Fruit fly (Drosophila melanogaster) whole organism, embryonic: Measurements from ENCODE around the gene pros.

ENCODE experiments used
- B-H2 ChIP-seq: fragments of 200-800 bp; sonication (Bioruptor generic); optimal IDR thresholded peaks from 2 replicates; lab custom pipeline; 2018; ENCODE audit warnings: missing biosample characterization, mild to moderate bottlenecking, missing genetic modification characterization
- CG1024 ChIP-seq: fragments of 200-800 bp; sonication (Bioruptor generic); IDR thresholded peaks from 2 replicates; pipeline ENCODE4 v1.3.6; 2022; ENCODE audit warnings: missing biosample characterization, missing genetic modification characterization
- CG10267 ChIP-seq: fragments of 200-800 bp; sonication (Bioruptor generic); optimal IDR thresholded peaks from 2 replicates; lab custom pipeline; 2018; ENCODE audit warnings: missing biosample characterization, mild to moderate bottlenecking, missing genetic modification characterization, moderate library complexity
- CG11085 ChIP-seq: fragments of 200-800 bp; sonication (Bioruptor generic); IDR thresholded peaks from 2 replicates; pipeline ENCODE4 v1.3.6; 2022; ENCODE audit warnings: missing biosample characterization, missing genetic modification characterization
- CG11398 ChIP-seq: fragments of 200-800 bp; sonication (Bioruptor generic); optimal IDR thresholded peaks from 2 replicates; lab custom pipeline; 2016; ENCODE audit warnings: missing biosample characterization, missing genetic modification characterization
- CG12659 ChIP-seq: fragments of 200-800 bp; sonication (Bioruptor generic); optimal IDR thresholded peaks from 3 replicates; lab custom pipeline; 2017; ENCODE audit warnings: mild to moderate bottlenecking, missing biosample characterization, missing genetic modification reagents, missing genetic modification characterization
- CG15514 ChIP-seq: fragments of 200-800 bp; sonication (Bioruptor generic); optimal IDR thresholded peaks from 3 replicates; lab custom pipeline; 2017; ENCODE audit warnings: missing biosample characterization, missing genetic modification characterization, mild to moderate bottlenecking, moderate library complexity, missing genetic modification reagents
- CG2120 ChIP-seq: fragments of 200-800 bp; sonication (Bioruptor generic); optimal IDR thresholded peaks from 3 replicates; lab custom pipeline; 2016; ENCODE audit warnings: missing biosample characterization, missing genetic modification characterization
- CG30020 ChIP-seq: fragments of 200-800 bp; optimal IDR thresholded peaks from 2 replicates; lab custom pipeline; 2019; ENCODE audit warnings: missing biosample characterization, mild to moderate bottlenecking, missing genetic modification characterization, moderate library complexity
- CG3995 ChIP-seq: fragments of 200-800 bp; sonication (Bioruptor generic); optimal IDR thresholded peaks from 3 replicates; lab custom pipeline; 2016; ENCODE audit warnings: missing biosample characterization, missing genetic modification characterization
- CG8290 ChIP-seq, 3 experiments: fragments of 200-800 bp; sonication (Bioruptor generic); optimal IDR thresholded peaks; 2 replicates each; lab custom pipeline; 2016 to 2019; ENCODE audit warnings: missing biosample characterization in 3 of 3, missing genetic modification characterization in 3 of 3, mild to moderate bottlenecking in 2 of 3, moderate library complexity in 1 of 3
- CG9817 ChIP-seq: fragments of 200-800 bp; sonication (Bioruptor generic); optimal IDR thresholded peaks from 2 replicates; lab custom pipeline; 2018; ENCODE audit warnings: missing biosample characterization, mild to moderate bottlenecking, missing genetic modification characterization, moderate library complexity
- CHES-1-like ChIP-seq: fragments of 200-800 bp; sonication (Bioruptor generic); optimal IDR thresholded peaks from 2 replicates; lab custom pipeline; 2016; ENCODE audit warnings: missing biosample characterization, missing genetic modification characterization
- CoRest ChIP-seq: fragments of 200-800 bp; sonication (Bioruptor generic); optimal IDR thresholded peaks from 3 replicates; lab custom pipeline; 2018; ENCODE audit warnings: missing biosample characterization, mild to moderate bottlenecking, missing genetic modification characterization, moderate library complexity
- Dad ChIP-seq: fragments of 200-800 bp; sonication (Bioruptor generic); optimal IDR thresholded peaks from 3 replicates; lab custom pipeline; 2016; ENCODE audit warnings: missing biosample characterization, missing genetic modification characterization
- Dp ChIP-seq: fragments of 200-800 bp; sonication (Bioruptor generic); optimal IDR thresholded peaks from 2 replicates; lab custom pipeline; 2018; ENCODE audit warnings: missing biosample characterization, mild to moderate bottlenecking, missing genetic modification characterization, moderate library complexity
- Dref ChIP-seq: fragments of 200-800 bp; sonication (Bioruptor generic); IDR thresholded peaks from 2 replicates; pipeline ENCODE4 v1.3.6; 2022; ENCODE audit warnings: missing biosample characterization, missing genetic modification characterization
- E2f2 ChIP-seq: fragments of 200-800 bp; sonication (Bioruptor generic); IDR thresholded peaks from 2 replicates; pipeline ENCODE4 v1.3.6; 2022; ENCODE audit warnings: missing biosample characterization, missing genetic modification characterization
- Ets65A ChIP-seq: fragments of 200-800 bp; sonication (Bioruptor generic); peaks from one replicate; lab custom pipeline; 2016; ENCODE audit warnings: missing biosample characterization, missing genetic modification characterization
- Fer1 ChIP-seq: fragments of 200-800 bp; sonication (Bioruptor generic); optimal IDR thresholded peaks from 2 replicates; lab custom pipeline; 2017; ENCODE audit warnings: missing biosample characterization, mild to moderate bottlenecking, missing genetic modification characterization
- H2.0 ChIP-seq: fragments of 200-800 bp; sonication (Bioruptor generic); IDR thresholded peaks from 2 replicates; pipeline ENCODE4 v1.3.6; 2022; ENCODE audit warnings: missing biosample characterization, missing genetic modification characterization
- HLH4C ChIP-seq: fragments of 200-800 bp; sonication (Bioruptor generic); IDR thresholded peaks from 3 replicates; pipeline ENCODE4 v1.3.6; 2022; ENCODE audit warnings: missing biosample characterization, missing genetic modification characterization; ENCODE audit not compliant: partially characterized antibody
- HmgZ ChIP-seq: fragments of 200-800 bp; sonication (Bioruptor generic); optimal IDR thresholded peaks from 2 replicates; lab custom pipeline; 2018; ENCODE audit warnings: missing biosample characterization, mild to moderate bottlenecking, missing genetic modification characterization
- MBD-R2 ChIP-seq: fragments of 200-800 bp; sonication (Bioruptor generic); IDR thresholded peaks from 2 replicates; pipeline ENCODE4 v1.3.6; 2022; ENCODE audit warnings: missing biosample characterization, missing genetic modification characterization
- MESR4 ChIP-seq: fragments of 200-800 bp; sonication (Bioruptor generic); optimal IDR thresholded peaks from 2 replicates; lab custom pipeline; 2018; ENCODE audit warnings: missing biosample characterization, mild to moderate bottlenecking, missing genetic modification characterization, moderate library complexity
- MTF-1 ChIP-seq: fragments of 200-800 bp; sonication (Bioruptor generic); optimal IDR thresholded peaks from 2 replicates; lab custom pipeline; 2018; ENCODE audit warnings: missing biosample characterization, mild to moderate bottlenecking, missing genetic modification characterization, borderline replicate concordance
- Mad ChIP-seq: fragments of 200-800 bp; sonication (Bioruptor generic); optimal IDR thresholded peaks from 2 replicates; lab custom pipeline; 2016; ENCODE audit warnings: missing biosample characterization, missing genetic modification characterization
- Med ChIP-seq: fragments of 200-800 bp; sonication (Bioruptor generic); peaks from one replicate; lab custom pipeline; 2016; ENCODE audit warnings: missing biosample characterization, missing genetic modification characterization, mild to moderate bottlenecking, inconsistent platforms, moderate library complexity
- PHDP ChIP-seq: fragments of 200-800 bp; sonication (Bioruptor generic); optimal IDR thresholded peaks from 3 replicates; lab custom pipeline; 2018; ENCODE audit warnings: missing biosample characterization, mild to moderate bottlenecking, missing genetic modification characterization, moderate library complexity
- Taf1 ChIP-seq: fragments of 200-800 bp; sonication (Bioruptor generic); IDR thresholded peaks from 2 replicates; pipeline ENCODE4 v1.3.6; 2022; ENCODE audit warnings: missing biosample characterization, missing genetic modification characterization
- YL-1 ChIP-seq: fragments of 200-800 bp; sonication (Bioruptor generic); optimal IDR thresholded peaks from 3 replicates; lab custom pipeline; 2017; ENCODE audit warnings: missing biosample characterization, mild to moderate bottlenecking, missing genetic modification characterization
- ara ChIP-seq: fragments of 200-800 bp; sonication (Bioruptor generic); IDR thresholded peaks from 2 replicates; pipeline ENCODE4 v1.3.6; 2022; ENCODE audit warnings: missing biosample characterization, missing genetic modification characterization
- cato ChIP-seq: fragments of 200-800 bp; sonication (Bioruptor generic); optimal IDR thresholded peaks from 2 replicates; lab custom pipeline; 2016; ENCODE audit warnings: missing biosample characterization, missing genetic modification characterization, borderline replicate concordance
- chinmo ChIP-seq: fragments of 200-800 bp; sonication (Bioruptor generic); IDR thresholded peaks from 4 replicates; pipeline ENCODE4 v1.3.6; 2022; ENCODE audit warnings: missing biosample characterization, missing genetic modification characterization; ENCODE audit not compliant: partially characterized antibody
- ci ChIP-seq: fragments of 200-800 bp; sonication (Bioruptor generic); IDR thresholded peaks from 3 replicates; pipeline ENCODE4 v1.3.6; 2022; ENCODE audit warnings: missing biosample characterization, missing genetic modification characterization
- crp ChIP-seq, 2 experiments: fragments of 200-800 bp; sonication (Bioruptor generic); optimal IDR thresholded peaks; 2 replicates in 1 of 2; 3 replicates in 1 of 2; lab custom pipeline; 2017; ENCODE audit warnings: missing biosample characterization in 2 of 2, missing genetic modification characterization in 2 of 2, mild to moderate bottlenecking in 1 of 2, moderate library complexity in 1 of 2
- insv ChIP-seq, 2 experiments: fragments of 200-800 bp; sonication (Bioruptor generic); optimal IDR thresholded peaks; 3 replicates each; lab custom pipeline; 2016 to 2018; ENCODE audit warnings: missing biosample characterization in 2 of 2, missing genetic modification characterization in 2 of 2
- kni ChIP-seq: fragments of 200-800 bp; sonication (Bioruptor generic); optimal IDR thresholded peaks from 3 replicates; lab custom pipeline; 2017; ENCODE audit warnings: mild to moderate bottlenecking, missing biosample characterization, missing genetic modification reagents, missing genetic modification characterization
- knrl ChIP-seq: fragments of 200-800 bp; sonication (Bioruptor generic); IDR thresholded peaks from 3 replicates; pipeline ENCODE4 v1.3.6; 2022; ENCODE audit warnings: missing biosample characterization, missing genetic modification characterization; ENCODE audit not compliant: partially characterized antibody
- lilli ChIP-seq: fragments of 200-800 bp; sonication (Bioruptor generic); optimal IDR thresholded peaks from 3 replicates; lab custom pipeline; 2016; ENCODE audit warnings: missing biosample characterization, missing genetic modification characterization
- nom ChIP-seq: fragments of 200-800 bp; sonication (Bioruptor generic); optimal IDR thresholded peaks from 2 replicates; lab custom pipeline; 2017; ENCODE audit warnings: missing biosample characterization, missing genetic modification characterization, mild to moderate bottlenecking, moderate library complexity, missing genetic modification reagents
- pzg ChIP-seq: fragments of 200-800 bp; sonication (Bioruptor generic); optimal IDR thresholded peaks from 3 replicates; lab custom pipeline; 2018; ENCODE audit warnings: missing biosample characterization, mild to moderate bottlenecking, missing genetic modification characterization, moderate library complexity
- repo ChIP-seq: fragments of 200-800 bp; sonication (Bioruptor generic); optimal IDR thresholded peaks from 2 replicates; lab custom pipeline; 2016; ENCODE audit warnings: missing biosample characterization, missing genetic modification characterization
- sim ChIP-seq: fragments of 200-800 bp; sonication (Bioruptor generic); IDR thresholded peaks from 2 replicates; pipeline ENCODE4 v1.3.6; 2022; ENCODE audit warnings: missing biosample characterization, missing genetic modification characterization
- sisA ChIP-seq: fragments of 200-800 bp; sonication (Bioruptor generic); IDR thresholded peaks from 2 replicates; pipeline ENCODE4 v1.3.6; 2022; ENCODE audit warnings: missing biosample characterization, missing genetic modification characterization
- sob ChIP-seq: fragments of 200-800 bp; sonication (Bioruptor generic); IDR thresholded peaks from 2 replicates; pipeline ENCODE4 v1.3.6; 2022; ENCODE audit warnings: missing biosample characterization, missing genetic modification characterization
- ssp ChIP-seq: fragments of 200-800 bp; sonication (Bioruptor generic); IDR thresholded peaks from 2 replicates; pipeline ENCODE4 v1.3.6; 2022; ENCODE audit warnings: missing biosample characterization, missing genetic modification characterization

The pros gene

dm6 chr3R:11429814-11430213 lies 101.5 kb downstream of the pros start, which contains the start of gene Dtd:
TSS of gene Dtd (plus strand) at chr3R:11430061.
- no peak for TF ChIP-seq CG1024 (GFP tag; lab: Robert Waterston, UW)
- 0 out of 4 replicates have a peak, but pooled peaks have one; percentile 22 for TF ChIP-seq chinmo (GFP tag; lab: Robert Waterston, UW)
- TF ChIP-seq MBD-R2 (GFP tag; lab: Robert Waterston, UW): peak; percentile 41; the same call in 1 of the 2 replicates
- TF ChIP-seq HLH4C (GFP tag; lab: Robert Waterston, UW): 0 out of 3 replicates have a peak, but pooled peaks have one; percentile 24
- peak; percentile 85 for TF ChIP-seq Dp (GFP tag; lab: Kevin White, UChicago)
- TF ChIP-seq ara (GFP tag; lab: Robert Waterston, UW): no peak
- no peak for TF ChIP-seq CG9817
- TF ChIP-seq E2f2 (GFP tag; lab: Robert Waterston, UW): peak; percentile 86
- TF ChIP-seq Taf1 (GFP tag; lab: Robert Waterston, UW): peak; percentile 16; the same call in 1 of the 2 replicates
- peak; percentile 28 for TF ChIP-seq B-H2
- peak; percentile 21 for TF ChIP-seq Fer1 (GFP tag; lab: Kevin White, UChicago)
- TF ChIP-seq HmgZ: peak; percentile 24
- TF ChIP-seq CG2120 (GFP tag; lab: Kevin White, UChicago): peak; percentile 30
- TF ChIP-seq lilli: peak; percentile 16
- peak; percentile 73 for TF ChIP-seq CG10267
- TF ChIP-seq pzg (GFP tag; lab: Kevin White, UChicago): peak; percentile 25
- no peak for TF ChIP-seq CG11085 (GFP tag; lab: Robert Waterston, UW)
- TF ChIP-seq Med (GFP tag; lab: Kevin White, UChicago): peak; percentile 71
- TF ChIP-seq YL-1: peak; percentile 7
- TF ChIP-seq sob: 0 out of 2 replicates have a peak, but pooled peaks have one; percentile 8
- TF ChIP-seq MESR4 (GFP tag; lab: Kevin White, UChicago): peak; percentile 27
- TF ChIP-seq CG12659 (GFP tag; lab: Kevin White, UChicago): peak; percentile 24
- peak; percentile 1 for TF ChIP-seq CG15514 (GFP tag; lab: Kevin White, UChicago)
- TF ChIP-seq sisA (GFP tag; lab: Robert Waterston, UW): no peak

DNA sequence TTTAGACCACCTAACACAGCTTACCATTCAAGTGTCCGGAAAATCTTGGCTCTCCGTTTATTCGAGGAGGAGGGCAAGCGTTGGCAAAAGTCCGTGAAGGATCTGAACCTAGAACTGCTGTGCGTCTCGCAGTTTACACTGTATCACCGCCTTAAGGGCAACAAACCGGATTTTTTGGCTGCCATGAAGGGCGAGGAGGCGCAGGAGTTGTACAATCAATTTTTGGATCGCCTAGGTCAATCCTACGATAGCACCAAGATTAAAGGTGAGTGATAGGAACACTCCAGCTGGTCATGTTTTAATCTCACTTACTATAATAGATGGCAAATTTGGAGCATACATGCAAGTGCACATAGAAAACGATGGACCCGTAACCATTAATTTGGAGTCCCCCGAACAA lies 102.0 kb downstream of the pros start:
- peak; percentile 58 for TF ChIP-seq Ets65A (GFP tag; lab: Kevin White, UChicago)
- TF ChIP-seq Dref: no peak

dm6 chr3R:11431395-11431977 lies 103.2 kb downstream of the pros start, which contains the start of the genes RpL24-like and CG5276:
TSS of gene RpL24-like (minus strand) at chr3R:11431582.
TSS of gene CG5276 (plus strand) at chr3R:11431738.
- TF ChIP-seq CG8290 (GFP tag; optimal IDR thresholded peaks at IDR 0.05; lab: Kevin White, UChicago) (no peak), CG8290 (tag; optimal IDR thresholded peaks at IDR 0.05; lab: Kevin White, UChicago) (no peak), nom (no peak), CG30020 (tag; lab: Kevin White, UChicago) (peak; percentile 83), ci (GFP tag; lab: Robert Waterston, UW) (no peak), H2.0 (no peak), sim (GFP tag; lab: Robert Waterston, UW) (no peak), repo (no peak), CG11398 (GFP tag; lab: Kevin White, UChicago) (no peak), CG3995 (GFP tag; lab: Kevin White, UChicago) (peak; percentile 28), knrl (GFP tag; lab: Robert Waterston, UW) (peak; percentile 53; the same call in 1 of the 3 replicates), MTF-1 (GFP tag; lab: Kevin White, UChicago) (no peak), PHDP (no peak), Mad (GFP tag; lab: Kevin White, UChicago) (no peak), ssp (GFP tag; lab: Robert Waterston, UW) (peak; percentile 88), CoRest (tag; lab: Kevin White, UChicago) (peak; percentile 14), crp (GFP tag; optimal IDR thresholded peaks at IDR 0.05; lab: Kevin White, UChicago) (peak; percentile 99 to 100), insv (GFP tag; optimal IDR thresholded peaks at IDR 0.05; lab: Kevin White, UChicago) (peak in 1 of 2 experiments; percentile 18), Dad (no peak), kni (GFP tag; lab: Kevin White, UChicago) (no peak), cato (GFP tag; lab: Kevin White, UChicago) (no peak), sisA (GFP tag; lab: Robert Waterston, UW) (no peak), CHES-1-like (GFP tag; lab: Kevin White, UChicago) (peak; percentile 73)
